Worm (Caenorhabditis elegans): ENCODE results near the gene C06G4.4.

C06G4.4 gene

ce11 chrIII:7977777-7978176 is at the start of gene C06G4.4:
C06G4.4 (minus strand) TSS chrIII:7977812.
- TF ChIP-seq unc-62 (GFP tag; optimal IDR thresholded peaks at IDR 0.05) = no peak

DNA sequence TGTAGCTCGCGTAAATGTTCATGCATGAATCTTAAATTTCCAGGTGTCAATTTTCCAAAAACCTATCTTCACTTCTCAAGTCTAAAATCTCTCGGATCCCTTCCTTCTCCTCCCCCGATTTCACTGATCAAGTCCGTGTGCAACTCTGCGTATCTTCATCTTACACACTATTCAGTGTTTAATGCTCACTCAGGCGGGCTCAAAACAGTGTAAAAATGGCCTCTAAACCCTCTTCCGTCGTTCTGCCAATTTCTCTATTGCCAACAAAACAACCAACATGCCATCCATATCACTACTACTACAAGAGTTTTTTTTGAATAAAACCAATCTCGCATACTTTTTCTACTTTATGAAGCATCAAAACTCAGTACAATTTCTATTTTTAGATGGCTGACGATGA is 44.5 kb upstream of the C06G4.4 start, which contains the start of gene F44B9.2:
Gene F44B9.2, plus strand, starts transcription at position 387 of the 400 bp plus-strand sequence.
- no peak for TF ChIP-seq unc-62 (GFP tag; optimal IDR thresholded peaks at IDR 0.05)

ce11 chrIII:8020823-8021332 is 43.3 kb upstream of the C06G4.4 start, which contains the start of gene lin-36:
lin-36 (minus strand) TSS chrIII:8020873.
- no peak for TF ChIP-seq unc-62 (GFP tag; optimal IDR thresholded peaks at IDR 0.05)

DNA sequence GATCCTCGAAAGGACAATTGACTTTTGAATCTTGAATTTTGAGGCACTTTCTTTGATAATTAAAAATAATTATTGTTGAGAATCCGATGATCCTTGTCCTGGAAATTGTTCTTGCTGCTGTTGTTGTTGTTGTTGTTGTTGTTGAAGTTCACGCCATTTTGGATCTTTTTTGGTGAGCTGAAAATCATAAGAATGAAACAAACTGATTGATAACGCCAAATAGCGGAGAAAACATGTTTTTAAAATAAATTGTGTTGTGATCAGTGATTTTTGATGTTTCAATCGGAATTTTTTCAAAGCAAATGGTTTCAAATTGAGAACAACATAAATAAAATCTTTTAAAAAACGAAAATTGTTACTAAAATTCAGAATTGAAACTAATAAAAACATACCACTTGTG is 39.4 kb upstream of the C06G4.4 start:
- no peak for TF ChIP-seq unc-62 (GFP tag; optimal IDR thresholded peaks at IDR 0.05)

DNA sequence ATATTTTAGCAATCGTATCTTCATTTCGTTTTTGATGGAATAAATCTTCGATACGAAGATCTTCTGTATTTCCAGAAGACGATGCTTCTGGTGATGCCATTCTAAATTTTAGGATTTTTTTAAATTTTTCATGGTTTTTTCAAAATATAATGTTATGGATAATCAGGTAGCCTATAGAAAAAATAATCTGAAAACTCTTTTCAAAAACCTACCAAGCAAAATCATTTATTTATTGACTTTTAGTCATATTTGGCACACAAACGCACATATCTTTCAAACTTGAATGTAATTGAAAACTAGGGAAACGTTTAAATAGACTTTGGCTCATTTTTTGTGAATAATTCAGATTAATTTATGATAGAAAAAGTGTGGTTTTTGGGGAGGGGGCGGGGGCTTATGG is 38.8 kb upstream of the C06G4.4 start, which contains the start of gene F44B9.5:
Gene F44B9.5, minus strand, starts transcription at position 101 of the 400 bp plus-strand sequence.
- no peak for TF ChIP-seq unc-62 (GFP tag; optimal IDR thresholded peaks at IDR 0.05)

ce11 chrIII:8013582-8013981 is 36.0 kb upstream of the C06G4.4 start:
- no peak for TF ChIP-seq unc-62 (GFP tag; optimal IDR thresholded peaks at IDR 0.05)

DNA sequence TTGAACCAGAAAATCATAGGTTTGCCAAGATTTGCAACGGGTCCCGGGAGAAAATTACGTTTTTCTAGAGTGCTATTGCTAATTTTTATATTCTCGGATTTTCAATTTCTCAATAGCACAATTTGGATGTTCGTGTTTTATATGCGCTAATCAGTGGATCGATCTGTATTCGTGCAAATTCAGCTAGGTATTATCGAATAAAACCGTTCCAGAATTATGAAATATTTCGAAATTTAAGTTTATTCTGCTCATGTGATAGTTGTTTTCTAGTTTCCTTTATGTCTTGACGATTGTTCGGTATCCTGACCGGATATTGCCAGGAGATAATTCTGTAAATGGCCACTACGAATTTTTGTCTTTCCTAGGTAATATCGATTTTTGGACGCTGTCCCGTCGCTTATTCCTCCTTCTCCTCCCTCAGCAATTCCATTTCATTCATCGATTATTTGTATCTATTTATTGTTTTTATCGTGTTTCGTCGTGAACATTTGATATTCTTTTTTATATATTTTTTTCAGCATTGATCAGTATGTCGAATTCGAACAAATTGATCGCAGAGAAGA is 32.7 kb upstream of the C06G4.4 start, which contains the start of gene cit-1.2:
Gene cit-1.2, plus strand, starts transcription at position 513 of the 563 bp plus-strand sequence.
- no peak for TF ChIP-seq unc-62 (GFP tag; optimal IDR thresholded peaks at IDR 0.05)

ce11 chrIII:8009769-8010168 is 32.2 kb upstream of the C06G4.4 start, which contains the start of gene cit-1.1:
cit-1.1 (minus strand) TSS chrIII:8009821.
- TF ChIP-seq unc-62 (GFP tag; optimal IDR thresholded peaks at IDR 0.05) = no peak

- TF ChIP-seq unc-62 (GFP tag; optimal IDR thresholded peaks at IDR 0.05) = no peak
Measured at ce11 chrIII:8004091-8004490, 26.5 kb upstream of the C06G4.4 start, which contains the start of gene C06G4.6. C06G4.6 (plus strand) TSS chrIII:8004391.

DNA sequence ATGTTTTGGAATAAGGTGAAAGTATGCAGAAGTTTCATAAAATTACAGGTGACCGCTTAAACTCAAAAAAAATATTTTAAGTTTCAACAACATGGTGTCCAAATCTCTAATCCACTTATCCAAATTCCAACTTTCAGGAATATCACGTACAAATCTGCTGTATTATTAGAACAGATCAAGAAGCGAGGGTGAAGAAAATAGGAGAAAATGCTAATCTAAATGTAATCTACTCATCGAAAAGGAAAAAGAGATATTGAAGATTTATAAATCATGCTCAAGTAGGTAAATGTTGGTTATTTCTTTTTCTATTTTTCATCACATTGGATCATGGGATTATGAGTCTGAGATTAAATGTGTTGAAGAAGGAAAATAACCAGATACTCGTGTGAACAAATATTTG is 23.9 kb upstream of the C06G4.4 start:
- TF ChIP-seq unc-62 (GFP tag; optimal IDR thresholded peaks at IDR 0.05) = no peak

ce11 chrIII:7997447-7998046 is 19.9 kb upstream of the C06G4.4 start:
- no peak for TF ChIP-seq unc-62 (GFP tag; optimal IDR thresholded peaks at IDR 0.05)

DNA sequence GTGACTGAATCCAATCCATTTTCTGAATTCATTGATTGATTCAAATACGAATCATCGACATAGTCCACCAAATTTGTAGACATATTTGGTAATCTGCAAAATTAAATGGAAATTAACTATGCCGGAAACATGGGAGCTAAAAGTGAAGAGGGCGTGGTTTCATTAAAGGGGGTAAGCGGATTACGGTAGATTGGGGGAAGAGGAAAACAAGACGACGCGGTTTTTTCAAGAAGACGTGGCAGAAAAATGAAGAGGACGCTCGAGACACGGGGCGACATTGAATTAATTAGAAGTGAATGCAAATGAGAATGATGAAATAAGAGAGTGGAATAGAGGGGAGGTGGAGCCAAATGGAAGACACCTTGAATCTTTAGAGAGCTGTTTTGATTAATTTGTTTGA is 18.7 kb upstream of the C06G4.4 start, which contains the start of gene npr-17:
Gene npr-17, minus strand, starts transcription at position 101 of the 400 bp plus-strand sequence.
- no peak for TF ChIP-seq unc-62 (GFP tag; optimal IDR thresholded peaks at IDR 0.05)

DNA sequence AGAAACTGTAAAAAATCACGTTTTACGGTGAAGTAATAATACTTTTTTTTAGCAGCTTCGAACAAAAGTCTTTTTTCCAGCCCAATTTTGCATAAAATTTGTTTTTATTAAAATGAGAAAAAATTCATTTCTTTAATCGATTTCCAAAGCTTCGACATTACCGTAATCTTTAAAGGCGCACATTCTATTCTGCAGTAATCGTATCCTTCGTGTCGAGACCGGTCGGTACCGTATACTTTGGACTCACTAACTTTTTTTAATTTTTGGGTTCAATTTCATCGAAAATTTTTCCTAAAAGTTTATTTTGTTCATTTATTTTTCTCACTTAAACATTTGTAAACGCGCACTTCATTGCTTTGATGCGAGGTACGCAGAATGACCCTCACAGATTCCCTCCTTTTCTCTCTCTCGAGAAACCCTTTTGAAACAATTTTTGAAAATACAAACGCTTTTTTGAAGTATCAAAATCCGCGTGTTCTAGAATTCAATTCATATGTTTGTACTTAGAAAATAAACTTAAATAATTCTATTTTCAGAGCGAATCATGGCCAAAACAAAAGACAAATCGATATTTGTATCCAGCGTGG is 9.1 kb upstream of the C06G4.4 start, which contains the start of gene hrpk-2:
Gene hrpk-2, plus strand, starts transcription at position 537 of the 587 bp plus-strand sequence.
- no peak for TF ChIP-seq unc-62 (GFP tag; optimal IDR thresholded peaks at IDR 0.05)

DNA sequence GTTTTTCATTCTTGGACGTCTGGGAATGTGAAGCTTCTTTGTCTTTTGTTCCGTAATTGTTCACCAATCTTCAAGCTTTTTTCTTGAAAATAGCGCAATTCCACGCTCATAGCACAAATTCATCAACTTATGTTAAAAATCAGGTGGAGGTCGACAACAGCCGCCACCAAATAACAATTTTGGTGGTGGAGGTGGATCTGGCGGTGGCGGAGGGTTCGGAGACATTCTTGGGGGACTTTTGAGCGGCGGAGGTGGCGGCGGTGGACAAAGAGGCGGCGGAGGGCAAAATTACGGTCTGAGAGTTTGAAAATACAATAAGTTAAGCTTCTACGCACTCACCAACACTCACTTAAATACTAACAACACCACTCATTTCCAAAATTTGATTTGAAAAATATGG is 4.3 kb upstream of the C06G4.4 start:
- TF ChIP-seq unc-62 (GFP tag; optimal IDR thresholded peaks at IDR 0.05) = no peak

ce11 chrIII:7981233-7981632 is 3.6 kb upstream of the C06G4.4 start:
- no peak for TF ChIP-seq unc-62 (GFP tag; optimal IDR thresholded peaks at IDR 0.05)

DNA sequence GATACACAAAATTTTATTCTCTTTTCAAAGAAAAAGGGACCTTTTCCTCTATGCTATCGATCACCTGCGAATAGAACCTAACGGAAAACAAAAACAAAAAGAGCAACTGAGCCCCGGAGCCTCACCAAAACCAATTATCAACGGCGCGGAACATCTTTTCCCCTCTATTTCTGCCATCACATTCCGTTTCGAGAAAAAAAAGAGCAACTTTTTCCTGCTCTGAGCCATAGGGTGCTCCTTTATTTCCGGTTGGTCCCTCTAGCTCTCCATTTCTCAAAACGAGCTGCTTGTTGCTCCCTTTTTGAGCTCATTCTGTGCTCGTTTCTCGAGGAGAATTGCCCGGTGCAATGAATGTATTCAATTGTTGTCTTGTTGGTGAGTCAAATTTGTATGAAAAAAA is 2.0 kb upstream of the C06G4.4 start, which contains the start of gene clp-1:
Gene clp-1, plus strand, starts transcription at position 301 of the 400 bp plus-strand sequence.
- TF ChIP-seq unc-62 (GFP tag; optimal IDR thresholded peaks at IDR 0.05) = no peak
